Fruit fly (Drosophila melanogaster) whole organism, embryonic: ENCODE results near the gene DAAM.

Source experiments
- Bdp1 ChIP-seq: fragments of 200-800 bp; sonication (Bioruptor generic); optimal IDR thresholded peaks from 3 replicates; lab custom pipeline; 2016; ENCODE audit warnings: missing biosample characterization, missing genetic modification characterization
- CG10565 ChIP-seq: fragments of 200-800 bp; sonication (Bioruptor generic); optimal IDR thresholded peaks from 3 replicates; lab custom pipeline; 2016; ENCODE audit warnings: missing biosample characterization, mild to moderate bottlenecking, missing genetic modification characterization
- CG10959 ChIP-seq: fragments of 200-800 bp; sonication (Bioruptor generic); IDR thresholded peaks from 2 replicates; pipeline ENCODE4 v1.3.6; 2022; ENCODE audit warnings: missing biosample characterization, missing genetic modification characterization
- CG11093 ChIP-seq: fragments of 200-800 bp; sonication (Bioruptor generic); IDR thresholded peaks from 3 replicates; pipeline ENCODE4 v1.3.6; 2022; ENCODE audit warnings: missing biosample characterization, missing genetic modification characterization
- CG13287 ChIP-seq: fragments of 200-800 bp; sonication (Bioruptor generic); IDR thresholded peaks from 2 replicates; pipeline ENCODE4 v1.3.6; 2022; ENCODE audit warnings: missing biosample characterization, missing genetic modification characterization; ENCODE audit not compliant: partially characterized antibody
- CG14667 ChIP-seq: fragments of 200-800 bp; sonication (Bioruptor generic); IDR thresholded peaks from 2 replicates; pipeline ENCODE4 v1.3.6; 2022; ENCODE audit warnings: missing biosample characterization, missing genetic modification characterization
- CG15514 ChIP-seq: fragments of 200-800 bp; sonication (Bioruptor generic); optimal IDR thresholded peaks from 3 replicates; lab custom pipeline; 2017; ENCODE audit warnings: missing biosample characterization, missing genetic modification characterization, mild to moderate bottlenecking, moderate library complexity, missing genetic modification reagents
- CG17359 ChIP-seq: fragments of 200-800 bp; sonication (Bioruptor generic); optimal IDR thresholded peaks from 3 replicates; lab custom pipeline; 2018; ENCODE audit warnings: missing biosample characterization, mild to moderate bottlenecking, missing genetic modification characterization, moderate library complexity
- CG17612 ChIP-seq: fragments of 200-800 bp; sonication (Bioruptor generic); IDR thresholded peaks from 2 replicates; pipeline ENCODE4 v1.3.6; 2022; ENCODE audit warnings: missing biosample characterization, missing genetic modification characterization
- CG18011 ChIP-seq: fragments of 200-800 bp; sonication (Bioruptor generic); optimal IDR thresholded peaks from 2 replicates; lab custom pipeline; 2017; ENCODE audit warnings: missing biosample characterization, missing genetic modification characterization, mild to moderate bottlenecking, moderate library complexity, missing genotype
- CG18262 ChIP-seq: fragments of 200-800 bp; optimal IDR thresholded peaks from 3 replicates; lab custom pipeline; 2019; ENCODE audit warnings: missing biosample characterization, mild to moderate bottlenecking, missing genetic modification characterization, moderate library complexity
- CG1832 ChIP-seq: fragments of 200-800 bp; sonication (Bioruptor generic); optimal IDR thresholded peaks from 2 replicates; lab custom pipeline; 2017; ENCODE audit warnings: missing biosample characterization, mild to moderate bottlenecking, missing genetic modification characterization, inconsistent platforms
- CG2712 ChIP-seq: fragments of 200-800 bp; optimal IDR thresholded peaks from 3 replicates; lab custom pipeline; 2019; ENCODE audit warnings: missing biosample characterization, mild to moderate bottlenecking, missing genetic modification characterization, moderate library complexity
- CG30020 ChIP-seq: fragments of 200-800 bp; optimal IDR thresholded peaks from 2 replicates; lab custom pipeline; 2019; ENCODE audit warnings: missing biosample characterization, mild to moderate bottlenecking, missing genetic modification characterization, moderate library complexity
- CG32532 ChIP-seq: fragments of 200-800 bp; sonication (Bioruptor generic); IDR thresholded peaks from 2 replicates; pipeline ENCODE4 v1.3.6; 2022; ENCODE audit warnings: missing biosample characterization, missing genetic modification characterization
- CG32772 ChIP-seq: fragments of 200-800 bp; sonication (Bioruptor generic); IDR thresholded peaks from 2 replicates; pipeline ENCODE4 v1.3.6; 2022; ENCODE audit warnings: missing biosample characterization, missing genetic modification characterization
- CG3726 ChIP-seq: fragments of 200-800 bp; sonication (Bioruptor generic); IDR thresholded peaks from 3 replicates; pipeline ENCODE4, ENCODE4 v1.3.6; 2022; ENCODE audit warnings: missing biosample characterization, missing genetic modification characterization
- CG4617 ChIP-seq: fragments of 200-800 bp; sonication (Bioruptor generic); optimal IDR thresholded peaks from 3 replicates; lab custom pipeline; 2016; ENCODE audit warnings: missing biosample characterization, missing genetic modification characterization, borderline replicate concordance
- CG6654 ChIP-seq: fragments of 200-800 bp; sonication (Bioruptor generic); optimal IDR thresholded peaks from 2 replicates; lab custom pipeline; 2017; ENCODE audit warnings: missing biosample characterization, mild to moderate bottlenecking, missing genetic modification characterization
- CG6683 ChIP-seq: fragments of 200-800 bp; sonication (Bioruptor generic); optimal IDR thresholded peaks from 2 replicates; lab custom pipeline; 2017; ENCODE audit warnings: missing biosample characterization, mild to moderate bottlenecking, missing genetic modification characterization, missing genetic modification reagents
- CG6854 ChIP-seq: fragments of 200-800 bp; sonication (Bioruptor generic); optimal IDR thresholded peaks from 3 replicates; lab custom pipeline; 2017; ENCODE audit warnings: missing biosample characterization, mild to moderate bottlenecking, missing genetic modification characterization
- CG7372 ChIP-seq: fragments of 200-800 bp; sonication (Bioruptor generic); IDR thresholded peaks from 2 replicates; pipeline ENCODE4 v1.3.6; 2022; ENCODE audit warnings: missing biosample characterization, missing genetic modification characterization
- CG8478 ChIP-seq: fragments of >200 bp; optimal IDR thresholded peaks from 2 replicates; lab custom pipeline; 2018
- CG9437 ChIP-seq: fragments of 200-800 bp; sonication (Bioruptor generic); optimal IDR thresholded peaks from 2 replicates; lab custom pipeline; 2018; ENCODE audit warnings: missing biosample characterization, mild to moderate bottlenecking, missing genetic modification characterization
- CG9609 ChIP-seq: fragments of 200-800 bp; sonication (Bioruptor generic); optimal IDR thresholded peaks from 3 replicates; lab custom pipeline; 2016; ENCODE audit warnings: missing biosample characterization, missing genetic modification characterization
- Deaf1 ChIP-seq: fragments of 200-800 bp; optimal IDR thresholded peaks from 3 replicates; lab custom pipeline; 2019; ENCODE audit warnings: missing biosample characterization, mild to moderate bottlenecking, missing genetic modification characterization, moderate library complexity
- Ets65A ChIP-seq: fragments of 200-800 bp; sonication (Bioruptor generic); peaks from one replicate; lab custom pipeline; 2016; ENCODE audit warnings: missing biosample characterization, missing genetic modification characterization
- Kr ChIP-seq: fragments of 200-800 bp; sonication (Bioruptor generic); optimal IDR thresholded peaks from 2 replicates; lab custom pipeline; 2017; ENCODE audit warnings: missing biosample characterization, mild to moderate bottlenecking, missing genetic modification characterization
- Lim3 ChIP-seq: fragments of 200-800 bp; sonication (Bioruptor generic); IDR thresholded peaks from 2 replicates; pipeline ENCODE4 v1.3.6; 2022; ENCODE audit warnings: missing biosample characterization, missing genetic modification characterization
- Max ChIP-seq: fragments of 200-800 bp; sonication (Bioruptor generic); optimal IDR thresholded peaks from 2 replicates; lab custom pipeline; 2016; ENCODE audit warnings: missing biosample characterization, mild to moderate bottlenecking, missing genetic modification characterization
- NFAT ChIP-seq: fragments of 200-800 bp; sonication (Bioruptor generic); IDR thresholded peaks from 2 replicates; pipeline ENCODE4 v1.3.6; 2022; ENCODE audit warnings: missing biosample characterization, missing genetic modification characterization
- Nf-YA ChIP-seq: fragments of 200-800 bp; sonication (Bioruptor generic); IDR thresholded peaks from 2 replicates; pipeline ENCODE4 v1.3.6; 2022; ENCODE audit warnings: missing biosample characterization, missing genetic modification characterization
- Stat92E ChIP-seq, 3 experiments: fragments of >200 bp in 2 of 3; fragments of 200-800 bp in 1 of 3; sonication (Bioruptor generic) in 1 of 3; optimal IDR thresholded peaks; 2 replicates each; lab custom pipeline; 2017 to 2019; ENCODE audit warnings: missing biosample characterization in 3 of 3, missing genetic modification characterization in 3 of 3, mild to moderate bottlenecking in 1 of 3, moderate library complexity in 1 of 3
- Taf1 ChIP-seq: fragments of 200-800 bp; sonication (Bioruptor generic); IDR thresholded peaks from 2 replicates; pipeline ENCODE4 v1.3.6; 2022; ENCODE audit warnings: missing biosample characterization, missing genetic modification characterization
- amos ChIP-seq: fragments of 200-800 bp; sonication (Bioruptor generic); IDR thresholded peaks from 2 replicates; pipeline ENCODE4 v1.3.6; 2022; ENCODE audit warnings: missing biosample characterization, missing genetic modification characterization; ENCODE audit not compliant: partially characterized antibody
- ap ChIP-seq: fragments of 200-800 bp; sonication (Bioruptor generic); IDR thresholded peaks from 2 replicates; pipeline ENCODE4 v1.3.6; 2022; ENCODE audit warnings: missing biosample characterization, missing genetic modification characterization
- disco-r ChIP-seq: fragments of 200-800 bp; sonication (Bioruptor generic); optimal IDR thresholded peaks from 2 replicates; lab custom pipeline; 2016; ENCODE audit warnings: missing biosample characterization, missing genetic modification characterization
- ems ChIP-seq: fragments of 200-800 bp; sonication (Bioruptor generic); optimal IDR thresholded peaks from 3 replicates; lab custom pipeline; 2016; ENCODE audit warnings: missing biosample characterization, missing genetic modification characterization
- eyg ChIP-seq: fragments of 200-800 bp; sonication (Bioruptor generic); optimal IDR thresholded peaks from 3 replicates; lab custom pipeline; 2016; ENCODE audit warnings: missing biosample characterization, missing genetic modification characterization
- grau ChIP-seq: fragments of 200-800 bp; optimal IDR thresholded peaks from 3 replicates; lab custom pipeline; 2019; ENCODE audit warnings: missing biosample characterization, mild to moderate bottlenecking, missing genetic modification characterization, moderate library complexity
- h ChIP-seq: fragments of >200 bp; optimal IDR thresholded peaks from 2 replicates; lab custom pipeline; 2017
- jumu ChIP-seq: fragments of 200-800 bp; sonication (Bioruptor generic); optimal IDR thresholded peaks from 3 replicates; lab custom pipeline; 2016; ENCODE audit warnings: missing biosample characterization, missing genetic modification characterization
- kni ChIP-seq: fragments of 200-800 bp; sonication (Bioruptor generic); optimal IDR thresholded peaks from 3 replicates; lab custom pipeline; 2017; ENCODE audit warnings: mild to moderate bottlenecking, missing biosample characterization, missing genetic modification reagents, missing genetic modification characterization
- sim ChIP-seq: fragments of 200-800 bp; sonication (Bioruptor generic); IDR thresholded peaks from 2 replicates; pipeline ENCODE4 v1.3.6; 2022; ENCODE audit warnings: missing biosample characterization, missing genetic modification characterization
- sima ChIP-seq: fragments of 200-800 bp; sonication (Bioruptor generic); optimal IDR thresholded peaks from 2 replicates; lab custom pipeline; 2016; ENCODE audit warnings: missing biosample characterization, missing genetic modification characterization
- so ChIP-seq: fragments of 200-800 bp; sonication (Bioruptor generic); IDR thresholded peaks from 3 replicates; pipeline ENCODE4 v1.3.6; 2022; ENCODE audit warnings: missing biosample characterization, missing genetic modification characterization
- tna ChIP-seq: fragments of 200-800 bp; sonication (Bioruptor generic); IDR thresholded peaks from 2 replicates; pipeline ENCODE4 v1.3.6; 2022; ENCODE audit warnings: missing biosample characterization, missing genetic modification characterization; ENCODE audit not compliant: partially characterized antibody
- toy ChIP-seq: fragments of 200-800 bp; sonication (Bioruptor generic); IDR thresholded peaks from 2 replicates; pipeline ENCODE4 v1.3.6; 2022; ENCODE audit warnings: missing biosample characterization, missing genetic modification characterization
- trh ChIP-seq: fragments of 200-800 bp; sonication (Bioruptor generic); optimal IDR thresholded peaks from 2 replicates; lab custom pipeline; 2016; ENCODE audit warnings: missing biosample characterization, missing genetic modification characterization
- tx ChIP-seq: fragments of 200-800 bp; sonication (Bioruptor generic); optimal IDR thresholded peaks from 2 replicates; lab custom pipeline; 2016; ENCODE audit warnings: missing biosample characterization, missing genetic modification characterization
- usp ChIP-seq: fragments of >200 bp; optimal IDR thresholded peaks from 2 replicates; lab custom pipeline; 2017; ENCODE audit warnings: missing biosample characterization, missing genetic modification characterization
- vfl ChIP-seq: fragments of 200-800 bp; sonication (Bioruptor generic); optimal IDR thresholded peaks from 2 replicates; lab custom pipeline; 2016; ENCODE audit warnings: missing biosample characterization, missing genetic modification characterization
- vnd ChIP-seq: fragments of 200-800 bp; sonication (Bioruptor generic); IDR thresholded peaks from 3 replicates; pipeline ENCODE4 v1.3.6; 2022; ENCODE audit warnings: missing biosample characterization, missing genetic modification characterization; ENCODE audit not compliant: partially characterized antibody

DAAM gene

dm6 chrX:1270655-1271054 lies 51.5 kb downstream of the DAAM start (continued):
- TF ChIP-seq CG18011 (GFP tag; lab: Kevin White, UChicago) (no peak), amos (GFP tag; lab: Robert Waterston, UW) (no peak), usp (GFP tag; lab: Kevin White, UChicago) (no peak), CG32772 (no peak), CG17359 (peak; percentile 22), CG11093 (GFP tag; lab: Robert Waterston, UW) (no peak), sim (GFP tag; lab: Robert Waterston, UW) (no peak), CG32532 (peak; percentile 53; the same call in 1 of the 2 replicates), Bdp1 (GFP tag; lab: Kevin White, UChicago) (no peak), CG9437 (GFP tag; lab: Kevin White, UChicago) (peak; percentile 16), so (0 out of 3 replicates have a peak, but pooled peaks have one; percentile 35), CG1832 (no peak), tx (no peak), toy (no peak), CG30020 (tag; lab: Kevin White, UChicago) (no peak), Stat92E (GFP tag; optimal IDR thresholded peaks at IDR 0.05; lab: Kevin White, UChicago) (no peak), Ets65A (GFP tag; lab: Kevin White, UChicago) (peak; percentile 89), vfl (no peak), ap (no peak), CG17612 (GFP tag; lab: Robert Waterston, UW) (no peak), CG8478 (lab: Kevin White, UChicago) (no peak), CG9609 (no peak), CG6654 (GFP tag; lab: Kevin White, UChicago) (peak; percentile 31), grau (peak; percentile 68), eyg (no peak), Nf-YA (no peak), sima (no peak), h (lab: Kevin White, UChicago) (no peak), Deaf1 (tag; lab: Kevin White, UChicago) (no peak), CG18262 (peak; percentile 55), CG6683 (GFP tag; lab: Kevin White, UChicago) (peak; percentile 12), CG4617 (GFP tag; lab: Kevin White, UChicago) (no peak), CG10959 (GFP tag; lab: Robert Waterston, UW) (no peak), Kr (GFP tag; lab: Kevin White, UChicago) (no peak), CG3726 (GFP tag; lab: Robert Waterston, UW) (no peak), Taf1 (no peak), Lim3 (no peak), tna (GFP tag; lab: Robert Waterston, UW) (no peak), Max (no peak), CG7372 (GFP tag; lab: Robert Waterston, UW) (no peak), disco-r (GFP tag; lab: Kevin White, UChicago) (no peak), jumu (no peak), CG2712 (peak; percentile 60), CG6854 (GFP tag; lab: Kevin White, UChicago) (no peak), trh (GFP tag; lab: Kevin White, UChicago) (no peak), CG14667 (no peak), CG15514 (GFP tag; lab: Kevin White, UChicago) (peak; percentile 20), CG13287 (GFP tag; lab: Robert Waterston, UW) (no peak), ems (GFP tag; lab: Kevin White, UChicago) (no peak), NFAT (GFP tag; lab: Robert Waterston, UW) (peak; percentile 36; the same call in 1 of the 2 replicates), kni (GFP tag; lab: Kevin White, UChicago) (peak; percentile 63), vnd (GFP tag; lab: Robert Waterston, UW) (no peak), CG10565 (no peak)
